Worm (Caenorhabditis elegans): ENCODE data around the gene ceh-75.

ce11 chrV:9899278-9899677, 21.9 kb upstream of the ceh-75 start, which contains the start of gene egl-47:
- TF ChIP-seq ZK546.5 (tag; optimal IDR thresholded peaks at IDR 0.05) (no peak), peb-1 (tag; optimal IDR thresholded peaks at IDR 0.05) (no peak), nhr-77 (tag; optimal IDR thresholded peaks at IDR 0.05) (no peak), nhr-23 (tag; optimal IDR thresholded peaks at IDR 0.05) (no peak), fos-1 (tag; optimal IDR thresholded peaks at IDR 0.05) (no peak), egl-27 (tag; optimal IDR thresholded peaks at IDR 0.05) (no peak), sma-9 (GFP tag; optimal IDR thresholded peaks at IDR 0.05) (no peak), sma-9 (tag; optimal IDR thresholded peaks at IDR 0.05) (no peak), nhr-25 (tag; optimal IDR thresholded peaks at IDR 0.05) (no peak), unc-62 (GFP tag; optimal IDR thresholded peaks at IDR 0.05) (no peak), elt-1 (tag; optimal IDR thresholded peaks at IDR 0.05) (no peak)
